Fruit fly (Drosophila melanogaster) Kc167 (cell line): Measurements from ENCODE around the gene GluRIIE.

ENCODE experiments used
- Myc ChIP-seq: fragments of >200 bp; optimal IDR thresholded peaks from 2 replicates; lab custom pipeline; 2017; ENCODE audit warnings: missing external identifiers
- Sin3A ChIP-seq: fragments of >200 bp; optimal IDR thresholded peaks from 2 replicates; lab custom pipeline; 2018; ENCODE audit warnings: missing external identifiers
- h ChIP-seq: fragments of >200 bp; optimal IDR thresholded peaks from 3 replicates; lab custom pipeline; 2018; ENCODE audit warnings: missing external identifiers
- insv ChIP-seq: fragments of >200 bp; optimal IDR thresholded peaks from 3 replicates; lab custom pipeline; 2018; ENCODE audit warnings: missing external identifiers
- psq ChIP-seq: fragments of >200 bp; optimal IDR thresholded peaks from 2 replicates; lab custom pipeline; 2017; ENCODE audit warnings: missing external identifiers
- ttk ChIP-seq: sonication (Bioruptor generic); optimal IDR thresholded peaks from 2 replicates; lab custom pipeline; 2017; ENCODE audit warnings: missing external identifiers

GluRIIE gene

dm6 chr3R:20621805-20622286 is 26.7 kb downstream of the GluRIIE start, which contains the start of gene H:
H (plus strand) TSS chr3R:20621938.
- TF ChIP-seq ttk (lab: Kevin White, UChicago) (no peak), psq (lab: Kevin White, UChicago) (no peak), h (lab: Kevin White, UChicago) (no peak), Myc (no peak), Sin3A (lab: Kevin White, UChicago) (no peak)

DNA sequence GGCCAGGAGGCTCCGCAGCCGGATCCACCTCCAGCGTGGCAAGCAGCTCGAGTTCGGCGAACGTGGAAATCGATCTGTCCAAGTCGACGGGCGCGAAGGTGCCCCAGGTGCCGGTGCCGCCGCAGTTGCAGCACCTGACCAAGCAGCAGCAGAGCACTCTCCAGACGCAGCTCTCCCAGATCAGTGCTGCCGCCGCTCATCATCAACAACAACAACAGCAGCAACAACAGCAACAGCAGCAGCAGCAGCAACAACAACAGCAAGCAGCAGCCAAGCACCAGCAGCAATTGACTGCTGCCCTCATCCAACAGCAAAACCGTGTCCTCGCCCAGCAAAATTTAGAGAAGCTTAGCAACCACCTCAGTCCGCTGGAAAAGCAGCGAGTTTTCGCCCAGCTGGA is 29.6 kb downstream of the GluRIIE start:
- TF ChIP-seq insv (lab: Kevin White, UChicago) (no peak), ttk (lab: Kevin White, UChicago) (no peak), Sin3A (lab: Kevin White, UChicago) (no peak), h (lab: Kevin White, UChicago) (no peak), Myc (no peak), psq (lab: Kevin White, UChicago) (no peak)

DNA sequence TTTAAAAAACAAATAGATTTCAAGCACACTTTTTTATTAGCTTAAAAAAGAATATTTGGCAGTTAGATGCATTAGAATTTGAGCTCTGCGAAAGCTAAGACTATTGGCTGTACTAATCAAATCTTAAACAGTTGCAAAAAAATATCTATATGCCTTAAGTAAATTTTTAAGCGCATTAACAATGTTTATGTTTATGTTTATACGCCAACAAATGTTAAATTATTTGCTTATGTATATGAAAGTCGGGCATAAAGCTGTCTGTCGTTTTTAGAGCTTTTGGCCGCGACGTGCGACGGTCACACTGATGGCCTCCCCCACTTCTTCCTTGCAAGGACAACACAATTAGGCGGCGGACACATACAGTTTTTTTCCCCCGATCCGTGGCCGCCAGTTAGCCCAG is 30.9 kb downstream of the GluRIIE start, which contains the start of gene CG5466:
Gene CG5466 (plus strand): TSS at position 301 of the 400 bp plus-strand sequence.
- no peak for TF ChIP-seq Myc

dm6 chr3R:20616801-20617200 is 31.7 kb downstream of the GluRIIE start, which contains the start of gene CG15923:
CG15923 (minus strand) TSS chr3R:20616901.
- no peak for TF ChIP-seq insv (lab: Kevin White, UChicago)
- no peak for TF ChIP-seq Sin3A (lab: Kevin White, UChicago)
- TF ChIP-seq psq (lab: Kevin White, UChicago), result no peak
- TF ChIP-seq Myc, result no peak
- no peak for TF ChIP-seq h (lab: Kevin White, UChicago)
- TF ChIP-seq ttk (lab: Kevin White, UChicago), result no peak

dm6 chr3R:20608199-20608598 is 40.3 kb downstream of the GluRIIE start:
- TF ChIP-seq Sin3A (lab: Kevin White, UChicago) (no peak), h (lab: Kevin White, UChicago) (no peak), ttk (lab: Kevin White, UChicago) (no peak), psq (lab: Kevin White, UChicago) (no peak), Myc (no peak), insv (lab: Kevin White, UChicago) (no peak)

- TF ChIP-seq Myc, result no peak
- TF ChIP-seq psq (lab: Kevin White, UChicago), result no peak
- TF ChIP-seq h (lab: Kevin White, UChicago), result no peak
- TF ChIP-seq insv (lab: Kevin White, UChicago), result no peak
- TF ChIP-seq ttk (lab: Kevin White, UChicago), result no peak
- no peak for TF ChIP-seq Sin3A (lab: Kevin White, UChicago)
Observed at dm6 chr3R:20605562-20606155, 42.9 kb downstream of the GluRIIE start.

DNA sequence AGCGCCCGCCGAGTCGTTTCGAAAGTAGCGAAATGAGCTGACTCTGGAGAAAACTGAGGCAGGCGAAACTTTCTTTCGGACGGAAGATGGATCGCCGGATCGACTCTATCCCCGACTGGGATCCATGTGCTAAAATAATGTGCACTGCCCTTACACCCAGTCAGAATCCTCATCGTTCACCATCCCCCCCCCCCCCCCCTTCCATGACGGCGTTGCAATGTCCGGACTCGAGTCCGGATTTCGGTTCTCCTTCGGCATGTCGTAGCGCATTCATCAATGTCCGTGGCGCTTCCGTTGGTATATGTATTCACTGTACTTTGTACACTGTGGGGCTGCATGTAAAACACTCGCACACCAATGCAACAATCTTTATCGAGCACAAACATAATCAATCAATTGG is 43.4 kb downstream of the GluRIIE start:
- TF ChIP-seq Sin3A (lab: Kevin White, UChicago) (no peak), psq (lab: Kevin White, UChicago) (no peak), h (lab: Kevin White, UChicago) (no peak), ttk (lab: Kevin White, UChicago) (no peak), insv (lab: Kevin White, UChicago) (no peak), Myc (no peak)

DNA sequence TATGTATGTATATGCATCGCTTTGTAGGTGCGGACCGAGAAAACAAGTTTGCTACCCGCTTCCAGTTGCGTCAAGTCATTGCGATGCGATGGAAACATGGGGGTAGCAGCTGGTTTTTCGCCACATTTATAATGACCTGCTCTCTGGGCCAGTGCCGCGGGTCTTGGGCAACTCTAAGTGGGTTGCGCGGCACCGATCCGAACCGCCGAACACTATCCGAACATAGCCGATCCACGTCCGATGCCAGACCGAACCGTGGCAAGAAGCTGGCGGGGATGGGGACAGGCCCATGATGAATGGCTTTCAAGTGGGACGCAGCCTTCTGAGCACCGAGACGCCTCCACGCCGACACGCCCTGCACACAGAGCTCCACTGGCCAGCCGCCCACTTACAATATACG is 44.4 kb downstream of the GluRIIE start:
- TF ChIP-seq psq (lab: Kevin White, UChicago) (no peak), ttk (lab: Kevin White, UChicago) (no peak), insv (lab: Kevin White, UChicago) (no peak), Sin3A (lab: Kevin White, UChicago) (no peak), Myc (no peak)

DNA sequence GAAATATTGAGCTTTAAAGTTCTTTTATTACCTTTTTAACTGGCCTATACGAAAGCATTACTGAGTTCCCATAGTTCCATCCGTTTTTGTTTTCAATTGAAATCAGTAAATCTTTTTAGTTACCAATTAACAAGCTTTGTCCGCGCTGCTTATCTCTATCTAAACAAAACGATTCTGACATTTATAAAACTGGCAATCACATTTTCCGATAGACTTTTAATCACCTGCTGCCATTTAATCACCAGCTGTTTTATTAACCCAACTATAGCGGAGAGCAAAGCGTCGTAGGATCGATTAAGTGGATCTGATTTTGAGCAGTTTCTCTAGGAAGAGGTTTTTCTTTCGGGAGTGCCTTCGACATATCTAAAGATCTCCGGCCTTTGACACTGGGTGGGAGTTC is 45.9 kb downstream of the GluRIIE start:
- TF ChIP-seq ttk (lab: Kevin White, UChicago) (no peak), Myc (no peak), insv (lab: Kevin White, UChicago) (no peak), h (lab: Kevin White, UChicago) (no peak), psq (lab: Kevin White, UChicago) (no peak), Sin3A (lab: Kevin White, UChicago) (no peak)

DNA sequence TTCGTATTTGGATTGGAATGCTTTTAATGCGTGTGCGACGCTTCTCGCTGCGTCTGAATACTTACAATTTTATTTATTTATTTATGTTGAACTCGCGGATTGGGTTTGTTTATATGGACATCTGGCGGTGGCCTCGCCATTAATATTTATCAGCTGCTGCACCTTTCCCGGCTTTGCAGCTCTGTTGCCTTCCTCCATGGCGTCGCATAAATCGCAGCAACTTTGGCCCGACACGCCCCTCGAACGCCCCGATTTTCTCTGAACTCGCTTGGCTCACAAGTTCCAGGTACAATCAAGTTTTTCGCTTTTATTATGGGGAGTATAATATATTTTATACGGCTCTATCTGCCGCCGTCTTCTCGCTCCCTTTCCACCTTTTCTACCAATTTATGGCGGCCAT is 48.4 kb downstream of the GluRIIE start:
- no peak for TF ChIP-seq insv (lab: Kevin White, UChicago)

dm6 chr3R:20597407-20598325 is 50.9 kb downstream of the GluRIIE start:
- no peak for TF ChIP-seq insv (lab: Kevin White, UChicago)
- no peak for TF ChIP-seq h (lab: Kevin White, UChicago)
- TF ChIP-seq ttk (lab: Kevin White, UChicago), result no peak
- TF ChIP-seq Sin3A (lab: Kevin White, UChicago), result no peak
- TF ChIP-seq Myc, result no peak
- no peak for TF ChIP-seq psq (lab: Kevin White, UChicago)
